Worm (Caenorhabditis elegans) whole organism, L4 larva: ENCODE measurements around the gene txt-1.

Experiments used
- Y105C5A.15 ChIP-seq: fragments of 200-800 bp; sonication (Bioruptor generic); IDR thresholded peaks from 2 replicates; pipeline ENCODE4 v1.3.6; 2022; ENCODE audit warnings: missing genetic modification characterization, missing compliant biosample characterization
- fos-1 ChIP-seq: fragments of 150-350 bp; optimal IDR thresholded peaks from 2 replicates; lab custom pipeline; 2014; ENCODE audit warnings: missing biosample characterization, missing genetic modification characterization
- jun-1 ChIP-seq: fragments of 150-350 bp; optimal IDR thresholded peaks from 2 replicates; lab custom pipeline; 2014; ENCODE audit warnings: missing biosample characterization, missing genetic modification reagents, missing genetic modification characterization
- lin-1 ChIP-seq: fragments of 200-800 bp; sonication (Bioruptor generic); IDR thresholded peaks from 2 replicates; pipeline ENCODE4 v1.3.6; 2022; ENCODE audit warnings: missing genetic modification reagents, missing genetic modification characterization, missing compliant biosample characterization
- lin-15B ChIP-seq: fragments of 150-350 bp; sonication (generic microtip); optimal IDR thresholded peaks from 3 replicates; lab custom pipeline; 2014; ENCODE audit warnings: missing biosample characterization, missing genetic modification characterization
- mdl-1 ChIP-seq, 2 experiments: fragments of 150-350 bp in 1 of 2; sonication (generic microtip) in 1 of 2; optimal IDR thresholded peaks; 2 replicates each; lab custom pipeline; 2014 to 2017; ENCODE audit warnings: missing biosample characterization in 2 of 2, missing genetic modification characterization in 2 of 2
- mxl-3 ChIP-seq: fragments of 200-800 bp; sonication (Bioruptor generic); optimal IDR thresholded peaks from 2 replicates; lab custom pipeline; 2018; ENCODE audit warnings: mild to moderate bottlenecking, missing genetic modification characterization, missing compliant biosample characterization
- nhr-11 ChIP-seq: fragments of 150-350 bp; optimal IDR thresholded peaks from 2 replicates; lab custom pipeline; 2014; ENCODE audit warnings: missing biosample characterization, missing genetic modification characterization
- pha-4 ChIP-seq, 2 experiments: fragments of 150-350 bp in 1 of 2; fragments of 200-800 bp in 1 of 2; sonication (Bioruptor generic) in 1 of 2; IDR thresholded peaks in 1 of 2; optimal IDR thresholded peaks in 1 of 2; 2 replicates each; pipeline versions ENCODE4 v1.3.6 to Lab custom; 2014 to 2022; ENCODE audit warnings: missing genetic modification characterization in 2 of 2, missing genetic modification reagents in 2 of 2, missing biosample characterization in 1 of 2, missing compliant biosample characterization in 1 of 2
- php-3 ChIP-seq: fragments of 200-800 bp; sonication (Bioruptor generic); IDR thresholded peaks from 2 replicates; pipeline ENCODE4 v1.3.6; 2022; ENCODE audit warnings: missing genetic modification reagents, missing genetic modification characterization, missing compliant biosample characterization
- skn-1 ChIP-seq: fragments of 150-350 bp; optimal IDR thresholded peaks from 2 replicates; lab custom pipeline; 2014; ENCODE audit warnings: missing biosample characterization, missing genetic modification characterization
- snpc-1.2 ChIP-seq: fragments of 200-800 bp; sonication (Bioruptor generic); IDR thresholded peaks from 2 replicates; pipeline ENCODE4 v1.3.6; 2022; ENCODE audit warnings: missing genetic modification reagents, missing genetic modification characterization, missing compliant biosample characterization
- snpc-4 ChIP-seq: fragments of 150-350 bp; optimal IDR thresholded peaks from 2 replicates; lab custom pipeline; 2014; ENCODE audit warnings: missing biosample characterization, missing genetic modification characterization
- spr-1 ChIP-seq: sonication (generic microtip); optimal IDR thresholded peaks from 2 replicates; lab custom pipeline; 2016; ENCODE audit warnings: mild to moderate bottlenecking, missing genetic modification characterization, missing compliant biosample characterization

- TF ChIP-seq jun-1, result no peak
- no peak for TF ChIP-seq pha-4 (GFP tag; IDR thresholded peaks at IDR 0.05; lab: Robert Waterston, UW)
- TF ChIP-seq pha-4 (tag; optimal IDR thresholded peaks at IDR 0.05; lab: Kevin White, UChicago), result no peak
- TF ChIP-seq lin-1 (GFP tag; lab: Robert Waterston, UW), result no peak
- TF ChIP-seq nhr-11 (tag; lab: Kevin White, UChicago), result no peak
- TF ChIP-seq spr-1 (tag; lab: Kevin White, UChicago), result no peak
- no peak for TF ChIP-seq snpc-4
- TF ChIP-seq snpc-1.2 (GFP tag; lab: Robert Waterston, UW), result no peak
- TF ChIP-seq mxl-3 (GFP tag; lab: Kevin White, UChicago), result no peak
- no peak for TF ChIP-seq mdl-1 (tag; optimal IDR thresholded peaks at IDR 0.05; lab: Kevin White, UChicago)
- no peak for TF ChIP-seq Y105C5A.15 (GFP tag; lab: Robert Waterston, UW)
- TF ChIP-seq fos-1 (tag; lab: Kevin White, UChicago), result no peak
- TF ChIP-seq php-3 (GFP tag; lab: Robert Waterston, UW), result no peak
- no peak for TF ChIP-seq lin-15B (tag; lab: Kevin White, UChicago)
- no peak for TF ChIP-seq skn-1 (tag; lab: Kevin White, UChicago)
Observed at ce11 chrII:69354-69753, 36.6 kb upstream of the txt-1 start, which contains the start of gene egl-26.
